Worm (Caenorhabditis elegans) whole organism, early embryonic: Measurements from ENCODE around the gene ddr-1.

Source experiments
- flt-1 ChIP-seq: fragments of 200-800 bp; sonication (Bioruptor generic); IDR thresholded peaks from 2 replicates; pipeline ENCODE4 v1.3.6; 2022; ENCODE audit warnings: missing genetic modification characterization, missing compliant biosample characterization
- pes-1 ChIP-seq: fragments of 200-800 bp; sonication (Bioruptor generic); IDR thresholded peaks from 2 replicates; pipeline ENCODE4 v1.3.6; 2022; ENCODE audit warnings: missing genetic modification reagents, missing genetic modification characterization, missing compliant biosample characterization
- scrt-1 ChIP-seq: fragments of 200-800 bp; sonication (Bioruptor generic); IDR thresholded peaks from 2 replicates; pipeline ENCODE4 v1.3.6; 2022; ENCODE audit warnings: missing genetic modification characterization, missing compliant biosample characterization

DNA sequence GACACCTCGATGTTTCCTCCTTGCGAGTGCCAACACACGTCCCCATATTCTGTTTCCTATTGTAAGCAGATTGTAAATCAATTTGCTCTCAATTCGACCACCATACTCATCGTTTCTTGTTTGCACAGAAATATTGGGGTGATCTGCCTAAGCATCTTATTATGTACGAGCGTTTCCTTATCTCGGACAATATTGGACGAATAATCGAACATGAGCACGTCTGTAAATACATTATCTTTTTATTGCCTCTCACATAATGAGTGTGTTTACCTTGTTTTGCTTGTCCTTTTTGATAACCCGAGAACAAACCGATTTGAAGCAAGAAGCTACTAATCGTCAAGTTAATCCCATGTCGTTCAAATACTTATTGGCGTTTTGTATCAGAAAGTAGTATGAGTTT lies 5.9 kb upstream of the ddr-1 start:
- TF ChIP-seq pes-1 (GFP tag; lab: Robert Waterston, UW) (no peak), scrt-1 (GFP tag; lab: Robert Waterston, UW) (no peak), flt-1 (GFP tag; lab: Robert Waterston, UW) (no peak)
